Worm (Caenorhabditis elegans) whole organism, L4 larva: ENCODE measurements around the gene C14H10.2.

Experiments used
- D1046.2 ChIP-seq: fragments of 200-800 bp; sonication (Bioruptor generic); IDR thresholded peaks from 2 replicates; pipeline ENCODE4 v1.3.6; 2022; ENCODE audit warnings: missing genetic modification characterization, missing compliant biosample characterization
- aly-2 ChIP-seq: sonication (generic microtip); optimal IDR thresholded peaks from 2 replicates; lab custom pipeline; 2018; ENCODE audit warnings: missing biosample characterization, missing genetic modification characterization
- daf-12 ChIP-seq: fragments of 150-350 bp; optimal IDR thresholded peaks from 2 replicates; lab custom pipeline; 2014; ENCODE audit warnings: missing biosample characterization, missing genetic modification reagents, missing genetic modification characterization
- egl-27 ChIP-seq: sonication (generic microtip); optimal IDR thresholded peaks from 3 replicates; lab custom pipeline; 2017; ENCODE audit warnings: missing biosample characterization, missing genetic modification reagents, missing genetic modification characterization
- fkh-10 ChIP-seq: fragments of 150-350 bp; optimal IDR thresholded peaks from 2 replicates; lab custom pipeline; 2014; ENCODE audit warnings: missing biosample characterization, missing genetic modification reagents, missing genetic modification characterization
- jun-1 ChIP-seq: fragments of 150-350 bp; optimal IDR thresholded peaks from 2 replicates; lab custom pipeline; 2014; ENCODE audit warnings: missing biosample characterization, missing genetic modification reagents, missing genetic modification characterization
- lin-15B ChIP-seq: fragments of 150-350 bp; sonication (generic microtip); optimal IDR thresholded peaks from 3 replicates; lab custom pipeline; 2014; ENCODE audit warnings: missing biosample characterization, missing genetic modification characterization
- nhr-25 ChIP-seq: sonication (generic microtip); optimal IDR thresholded peaks from 2 replicates; lab custom pipeline; 2017; ENCODE audit warnings: missing genetic modification characterization, mild to moderate bottlenecking, missing compliant biosample characterization, antibody characterized with exemption, moderate library complexity, borderline replicate concordance; ENCODE audit not compliant: insufficient read depth
- pha-4 ChIP-seq, 2 experiments: fragments of 150-350 bp in 1 of 2; fragments of 200-800 bp in 1 of 2; sonication (Bioruptor generic) in 1 of 2; IDR thresholded peaks in 1 of 2; optimal IDR thresholded peaks in 1 of 2; 2 replicates each; pipeline versions ENCODE4 v1.3.6 to Lab custom; 2014 to 2022; ENCODE audit warnings: missing genetic modification characterization in 2 of 2, missing genetic modification reagents in 2 of 2, missing biosample characterization in 1 of 2, missing compliant biosample characterization in 1 of 2
- snpc-1.2 ChIP-seq: fragments of 200-800 bp; sonication (Bioruptor generic); IDR thresholded peaks from 2 replicates; pipeline ENCODE4 v1.3.6; 2022; ENCODE audit warnings: missing genetic modification reagents, missing genetic modification characterization, missing compliant biosample characterization
- snpc-4 ChIP-seq: fragments of 150-350 bp; optimal IDR thresholded peaks from 2 replicates; lab custom pipeline; 2014; ENCODE audit warnings: missing biosample characterization, missing genetic modification characterization
- unc-130 ChIP-seq: sonication (generic microtip); optimal IDR thresholded peaks from 2 replicates; lab custom pipeline; 2016; ENCODE audit warnings: missing genetic modification reagents, missing genetic modification characterization, missing compliant biosample characterization

- TF ChIP-seq snpc-4 (tag; lab: Kevin White, UChicago) = no peak
- no peak for TF ChIP-seq daf-12 (tag; lab: Kevin White, UChicago)
- no peak for TF ChIP-seq unc-130 (GFP tag; lab: Kevin White, UChicago)
- no peak for TF ChIP-seq pha-4 (GFP tag; IDR thresholded peaks at IDR 0.05; lab: Robert Waterston, UW)
- TF ChIP-seq pha-4 (tag; optimal IDR thresholded peaks at IDR 0.05; lab: Kevin White, UChicago) = no peak
- TF ChIP-seq nhr-25 (tag; lab: Kevin White, UChicago) = no peak
- TF ChIP-seq aly-2 (tag; lab: Kevin White, UChicago) = no peak
- TF ChIP-seq lin-15B (tag; lab: Kevin White, UChicago) = no peak
- TF ChIP-seq fkh-10 (GFP tag; lab: Kevin White, UChicago) = no peak
- TF ChIP-seq D1046.2 = no peak
- no peak for TF ChIP-seq jun-1 (tag; lab: Kevin White, UChicago)
- TF ChIP-seq egl-27 (tag; lab: Kevin White, UChicago) = no peak
- no peak for TF ChIP-seq snpc-1.2 (GFP tag; lab: Robert Waterston, UW)
Measured at ce11 chrX:10205321-10205720, 47.4 kb downstream of the C14H10.2 start, which contains the start of gene sex-1.
